Fruit fly (Drosophila melanogaster) whole organism, embryonic: ENCODE data around the gene CG17359.
A peak's percentile ranks its signal among the peaks of the same experiment; 100 is the strongest.

Source experiments
- BtbVII ChIP-seq: fragments of 200-800 bp; sonication (Bioruptor generic); optimal IDR thresholded peaks from 3 replicates; lab custom pipeline; 2017; ENCODE audit warnings: missing biosample characterization, mild to moderate bottlenecking, missing genetic modification characterization
- Bteb2 ChIP-seq: fragments of 200-800 bp; sonication (Bioruptor generic); optimal IDR thresholded peaks from 2 replicates; lab custom pipeline; 2016; ENCODE audit warnings: missing biosample characterization, missing genetic modification characterization
- CG11723 ChIP-seq: fragments of 200-800 bp; sonication (Bioruptor generic); optimal IDR thresholded peaks from 2 replicates; lab custom pipeline; 2017; ENCODE audit warnings: missing biosample characterization, mild to moderate bottlenecking, missing genetic modification characterization
- CG12236 ChIP-seq: fragments of 200-800 bp; sonication (Bioruptor generic); optimal IDR thresholded peaks from 2 replicates; lab custom pipeline; 2016; ENCODE audit warnings: missing biosample characterization, missing genetic modification characterization
- CG1233 ChIP-seq: fragments of 200-800 bp; sonication (Bioruptor generic); optimal IDR thresholded peaks from 4 replicates; lab custom pipeline; 2018; ENCODE audit warnings: missing biosample characterization, mild to moderate bottlenecking, missing genetic modification characterization
- CG13287 ChIP-seq: fragments of 200-800 bp; sonication (Bioruptor generic); IDR thresholded peaks from 2 replicates; pipeline ENCODE4 v1.3.6; 2022; ENCODE audit warnings: missing biosample characterization, missing genetic modification characterization; ENCODE audit not compliant: partially characterized antibody
- CG13296 ChIP-seq: fragments of 200-800 bp; sonication (Bioruptor generic); optimal IDR thresholded peaks from 3 replicates; lab custom pipeline; 2018; ENCODE audit warnings: missing biosample characterization, mild to moderate bottlenecking, missing genetic modification characterization
- CG13424 ChIP-seq: fragments of 200-800 bp; sonication (Bioruptor generic); optimal IDR thresholded peaks from 2 replicates; lab custom pipeline; 2019; ENCODE audit warnings: missing biosample characterization, mild to moderate bottlenecking, missing genetic modification characterization, moderate library complexity
- CG14710 ChIP-seq: fragments of 200-800 bp; sonication (Bioruptor generic); optimal IDR thresholded peaks from 3 replicates; lab custom pipeline; 2019; ENCODE audit warnings: missing biosample characterization, mild to moderate bottlenecking, missing genetic modification characterization, moderate library complexity
- CG14860 ChIP-seq: fragments of 200-800 bp; sonication (Bioruptor generic); IDR thresholded peaks from 3 replicates; pipeline ENCODE4 v1.3.6; 2022; ENCODE audit warnings: missing biosample characterization, missing genetic modification characterization; ENCODE audit not compliant: partially characterized antibody
- CG1647 ChIP-seq: fragments of 200-800 bp; sonication (Bioruptor generic); optimal IDR thresholded peaks from 3 replicates; lab custom pipeline; 2016; ENCODE audit warnings: missing biosample characterization, missing genetic modification characterization
- CG18262 ChIP-seq: fragments of 200-800 bp; optimal IDR thresholded peaks from 3 replicates; lab custom pipeline; 2019; ENCODE audit warnings: missing biosample characterization, mild to moderate bottlenecking, missing genetic modification characterization, moderate library complexity
- CG18476 ChIP-seq: fragments of 200-800 bp; sonication (Bioruptor generic); optimal IDR thresholded peaks from 2 replicates; lab custom pipeline; 2016; ENCODE audit warnings: missing biosample characterization, mild to moderate bottlenecking, missing genetic modification characterization
- CG2712 ChIP-seq: fragments of 200-800 bp; optimal IDR thresholded peaks from 3 replicates; lab custom pipeline; 2019; ENCODE audit warnings: missing biosample characterization, mild to moderate bottlenecking, missing genetic modification characterization, moderate library complexity
- CG31224 ChIP-seq: fragments of 200-800 bp; sonication (Bioruptor generic); IDR thresholded peaks from 2 replicates; pipeline ENCODE4 v1.3.6; 2022; ENCODE audit warnings: missing biosample characterization, missing genetic modification characterization
- CG31365 ChIP-seq: fragments of 200-800 bp; sonication (Bioruptor generic); optimal IDR thresholded peaks from 2 replicates; lab custom pipeline; 2018; ENCODE audit warnings: missing biosample characterization, mild to moderate bottlenecking, missing genetic modification characterization
- CG31388 ChIP-seq: fragments of 200-800 bp; sonication (Bioruptor generic); optimal IDR thresholded peaks from 2 replicates; lab custom pipeline; 2016; ENCODE audit warnings: missing biosample characterization, missing genetic modification characterization
- CG42726 ChIP-seq: fragments of 200-800 bp; sonication (Bioruptor generic); IDR thresholded peaks from 2 replicates; pipeline ENCODE4 v1.3.6; 2022; ENCODE audit warnings: missing biosample characterization, missing genetic modification characterization; ENCODE audit not compliant: partially characterized antibody
- CG5180 ChIP-seq: fragments of 200-800 bp; sonication (Bioruptor generic); optimal IDR thresholded peaks from 3 replicates; lab custom pipeline; 2017; ENCODE audit warnings: missing biosample characterization, missing genetic modification characterization, mild to moderate bottlenecking, moderate library complexity, missing genetic modification reagents
- CG7556 ChIP-seq: fragments of 200-800 bp; sonication (Bioruptor generic); optimal IDR thresholded peaks from 2 replicates; lab custom pipeline; 2017; ENCODE audit warnings: missing biosample characterization, mild to moderate bottlenecking, missing genetic modification characterization
- D19A ChIP-seq: fragments of 200-800 bp; optimal IDR thresholded peaks from 3 replicates; lab custom pipeline; 2019; ENCODE audit warnings: missing biosample characterization, mild to moderate bottlenecking, missing genetic modification characterization, moderate library complexity
- Dip3 ChIP-seq: fragments of 200-800 bp; sonication (Bioruptor generic); optimal IDR thresholded peaks from 3 replicates; lab custom pipeline; 2016; ENCODE audit warnings: missing biosample characterization, missing genetic modification characterization
- E2f1 ChIP-seq: fragments of 200-800 bp; sonication (Bioruptor generic); IDR thresholded peaks from 2 replicates; pipeline ENCODE4 v1.3.6; 2022; ENCODE audit warnings: missing biosample characterization, missing genetic modification characterization
- Gsc ChIP-seq: fragments of 200-800 bp; sonication (Bioruptor generic); IDR thresholded peaks from 2 replicates; pipeline ENCODE4 v1.3.6; 2022; ENCODE audit warnings: missing biosample characterization, missing genetic modification characterization
- Gug ChIP-seq: fragments of 200-800 bp; sonication (Bioruptor generic); IDR thresholded peaks from 4 replicates; pipeline ENCODE4 v1.3.6; 2022; ENCODE audit warnings: missing biosample characterization, missing genetic modification characterization
- Mad ChIP-seq: fragments of 200-800 bp; sonication (Bioruptor generic); optimal IDR thresholded peaks from 2 replicates; lab custom pipeline; 2016; ENCODE audit warnings: missing biosample characterization, missing genetic modification characterization
- Mes4 ChIP-seq: fragments of 200-800 bp; sonication (Bioruptor generic); optimal IDR thresholded peaks from 2 replicates; lab custom pipeline; 2016; ENCODE audit warnings: missing biosample characterization, missing genetic modification characterization
- Myb ChIP-seq: fragments of 200-800 bp; sonication (Bioruptor generic); optimal IDR thresholded peaks from 2 replicates; lab custom pipeline; 2016; ENCODE audit warnings: missing biosample characterization, missing genetic modification characterization
- Opbp ChIP-seq: fragments of 200-800 bp; sonication (Bioruptor generic); IDR thresholded peaks from 3 replicates; pipeline ENCODE4 v1.3.6; 2022; ENCODE audit warnings: missing biosample characterization, missing genetic modification characterization; ENCODE audit not compliant: partially characterized antibody
- Ptx1 ChIP-seq: fragments of 200-800 bp; sonication (Bioruptor generic); IDR thresholded peaks from 2 replicates; pipeline ENCODE4 v1.3.6; 2022; ENCODE audit warnings: missing biosample characterization, missing genetic modification characterization
- Side ChIP-seq: fragments of 200-800 bp; sonication (Bioruptor generic); optimal IDR thresholded peaks from 2 replicates; lab custom pipeline; 2016; ENCODE audit warnings: missing biosample characterization, missing genetic modification characterization
- Sin3A ChIP-seq: fragments of >200 bp; optimal IDR thresholded peaks from 2 replicates; lab custom pipeline; 2018
- Sry-δ ChIP-seq: fragments of 200-800 bp; sonication (Bioruptor generic); optimal IDR thresholded peaks from 2 replicates; lab custom pipeline; 2016; ENCODE audit warnings: missing biosample characterization, missing genetic modification characterization
- bbx ChIP-seq: fragments of 200-800 bp; sonication (Bioruptor generic); IDR thresholded peaks from 2 replicates; pipeline ENCODE4 v1.3.6; 2022; ENCODE audit warnings: missing biosample characterization, missing genetic modification characterization; ENCODE audit not compliant: partially characterized antibody
- bcd ChIP-seq: fragments of 200-800 bp; sonication (Bioruptor generic); optimal IDR thresholded peaks from 2 replicates; lab custom pipeline; 2017; ENCODE audit warnings: missing biosample characterization, mild to moderate bottlenecking, missing genetic modification characterization
- btn ChIP-seq: fragments of 200-800 bp; sonication (Bioruptor generic); optimal IDR thresholded peaks from 2 replicates; lab custom pipeline; 2016; ENCODE audit warnings: missing biosample characterization, missing genetic modification characterization
- croc ChIP-seq: fragments of 200-800 bp; sonication (Bioruptor generic); conservative IDR thresholded peaks from 3 replicates; pipeline ENCODE4 v1.3.6; 2022; ENCODE audit warnings: missing biosample characterization, missing genetic modification characterization
- ewg ChIP-seq: fragments of 200-800 bp; sonication (Bioruptor generic); optimal IDR thresholded peaks from 3 replicates; lab custom pipeline; 2017; ENCODE audit warnings: mild to moderate bottlenecking, missing biosample characterization, missing genetic modification reagents, missing genetic modification characterization
- gce ChIP-seq: fragments of 200-800 bp; sonication (Bioruptor generic); IDR thresholded peaks from 3 replicates; pipeline ENCODE4 v1.3.6; 2022; ENCODE audit warnings: missing biosample characterization, missing genetic modification characterization
- her ChIP-seq: fragments of 200-800 bp; sonication (Bioruptor generic); optimal IDR thresholded peaks from 2 replicates; lab custom pipeline; 2016; ENCODE audit warnings: missing biosample characterization, missing genetic modification characterization
- kay ChIP-seq: fragments of 200-800 bp; sonication (Bioruptor generic); optimal IDR thresholded peaks from 2 replicates; lab custom pipeline; 2016; ENCODE audit warnings: missing biosample characterization, missing genetic modification characterization
- lbe ChIP-seq: fragments of 200-800 bp; sonication (Bioruptor generic); optimal IDR thresholded peaks from 2 replicates; lab custom pipeline; 2016; ENCODE audit warnings: missing biosample characterization, mild to moderate bottlenecking, missing genetic modification characterization
- mam ChIP-seq: fragments of 200-800 bp; sonication (Bioruptor generic); optimal IDR thresholded peaks from 3 replicates; lab custom pipeline; 2016; ENCODE audit warnings: missing biosample characterization, missing genetic modification characterization
- pb ChIP-seq: fragments of 200-800 bp; sonication (Bioruptor generic); optimal IDR thresholded peaks from 3 replicates; lab custom pipeline; 2016; ENCODE audit warnings: missing biosample characterization, missing genetic modification characterization
- pros ChIP-seq: fragments of 200-800 bp; sonication (Bioruptor generic); optimal IDR thresholded peaks from 3 replicates; lab custom pipeline; 2019; ENCODE audit warnings: missing biosample characterization, mild to moderate bottlenecking, missing genetic modification characterization, moderate library complexity
- repo ChIP-seq: fragments of 200-800 bp; sonication (Bioruptor generic); optimal IDR thresholded peaks from 2 replicates; lab custom pipeline; 2016; ENCODE audit warnings: missing biosample characterization, missing genetic modification characterization
- sens ChIP-seq: fragments of 200-800 bp; sonication (Bioruptor generic); peaks from one replicate; lab custom pipeline; 2016; ENCODE audit warnings: missing biosample characterization, missing genetic modification characterization
- tna ChIP-seq: fragments of 200-800 bp; sonication (Bioruptor generic); IDR thresholded peaks from 2 replicates; pipeline ENCODE4 v1.3.6; 2022; ENCODE audit warnings: missing biosample characterization, missing genetic modification characterization; ENCODE audit not compliant: partially characterized antibody
- usp ChIP-seq: fragments of >200 bp; optimal IDR thresholded peaks from 2 replicates; lab custom pipeline; 2017; ENCODE audit warnings: missing biosample characterization, missing genetic modification characterization

The CG17359 gene

DNA sequence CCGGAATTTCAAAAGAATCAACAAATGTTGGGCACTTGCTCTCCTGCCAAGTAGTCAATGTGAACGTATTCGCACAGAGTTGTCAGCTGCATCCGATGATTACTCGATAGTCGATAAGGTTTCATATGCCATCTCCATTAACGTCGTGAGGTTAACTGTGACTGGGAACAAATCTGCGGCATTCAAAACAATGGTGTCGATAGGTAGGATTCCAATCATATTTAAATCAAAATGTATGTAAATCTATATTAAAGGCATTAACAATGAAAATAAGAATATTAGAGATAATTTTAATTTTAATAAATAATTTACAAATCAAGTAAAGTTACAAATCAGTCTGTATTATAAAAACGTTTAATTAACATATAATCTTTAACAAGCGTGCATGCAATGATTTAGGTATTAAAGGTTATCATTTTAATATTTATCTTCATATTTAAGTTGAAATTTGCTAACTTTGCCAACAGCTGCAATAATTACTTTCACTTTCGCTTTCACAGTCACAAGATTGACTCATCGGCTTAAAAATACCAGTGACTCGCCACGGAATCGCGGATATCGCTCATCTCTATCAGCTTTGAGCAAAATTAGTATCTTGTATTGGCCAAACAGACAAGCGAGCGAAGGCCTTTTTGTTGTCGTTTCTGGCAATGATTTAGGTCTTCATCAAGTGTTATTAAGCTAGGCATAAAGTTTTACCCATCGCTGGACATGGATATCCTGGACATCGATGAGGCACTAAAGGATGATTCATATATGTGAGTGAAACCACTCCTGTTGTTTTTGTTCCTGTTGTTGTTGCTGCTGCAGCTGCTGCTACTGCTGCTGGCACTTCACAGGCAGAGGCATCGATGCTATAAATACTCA, 34.2 kb downstream of the CG17359 start, which contains the start of the genes Meics, Nxf3 and ssp2:
TSS of gene Meics (minus strand) at position 68 of the 867 bp plus-strand sequence.
TSS of gene Nxf3 (plus strand) at position 569 of the 867 bp plus-strand sequence.
TSS of gene ssp2 (plus strand) at position 569 of the 867 bp plus-strand sequence.
- TF ChIP-seq CG11723 (no peak), Ptx1 (GFP tag; lab: Robert Waterston, UW) (peak; percentile 48), Sin3A (lab: Kevin White, UChicago) (peak; percentile 13), CG7556 (peak; percentile 7), bbx (GFP tag; lab: Robert Waterston, UW) (peak; percentile 78), usp (GFP tag; lab: Kevin White, UChicago) (no peak), CG13287 (GFP tag; lab: Robert Waterston, UW) (peak; percentile 59), CG18262 (tag; lab: Kevin White, UChicago) (peak; percentile 50), pb (no peak), Gsc (GFP tag; lab: Robert Waterston, UW) (no peak), Myb (GFP tag; lab: Kevin White, UChicago) (peak; percentile 13), Side (GFP tag; lab: Kevin White, UChicago) (no peak), CG12236 (GFP tag; lab: Kevin White, UChicago) (no peak), gce (GFP tag; lab: Robert Waterston, UW) (no peak), pros (GFP tag; lab: Kevin White, UChicago) (no peak), ewg (GFP tag; lab: Kevin White, UChicago) (no peak), CG14710 (tag; lab: Kevin White, UChicago) (peak; percentile 88), CG18476 (GFP tag; lab: Kevin White, UChicago) (no peak), CG14860 (GFP tag; lab: Robert Waterston, UW) (peak; percentile 49; the same call in 2 of the 3 replicates), lbe (GFP tag; lab: Kevin White, UChicago) (no peak), Sry-δ (GFP tag; lab: Kevin White, UChicago) (peak; percentile 87), BtbVII (GFP tag; lab: Kevin White, UChicago) (no peak), her (GFP tag; lab: Kevin White, UChicago) (no peak), Bteb2 (no peak), croc (no peak), CG1233 (peak; percentile 2), bcd (GFP tag; lab: Kevin White, UChicago) (no peak), repo (GFP tag; lab: Kevin White, UChicago) (no peak), sens (GFP tag; lab: Kevin White, UChicago) (peak; percentile 77), CG13424 (tag; lab: Kevin White, UChicago) (peak; percentile 16), Mad (GFP tag; lab: Kevin White, UChicago) (no peak), CG31365 (no peak), CG31388 (no peak), CG31224 (GFP tag; lab: Robert Waterston, UW) (no peak; the same call in 1 of the 2 replicates), tna (GFP tag; lab: Robert Waterston, UW) (peak; percentile 25; the same call in 1 of the 2 replicates), btn (GFP tag; lab: Kevin White, UChicago) (no peak), CG13296 (no peak), CG42726 (GFP tag; lab: Robert Waterston, UW) (peak; percentile 69), Mes4 (no peak), Opbp (GFP tag; lab: Robert Waterston, UW) (peak; percentile 85), D19A (tag; lab: Kevin White, UChicago) (no peak), Dip3 (GFP tag; lab: Kevin White, UChicago) (peak; percentile 10), CG1647 (GFP tag; lab: Kevin White, UChicago) (no peak), CG2712 (tag; lab: Kevin White, UChicago) (peak; percentile 30), mam (peak; percentile 55), kay (GFP tag; lab: Kevin White, UChicago) (peak; percentile 16), E2f1 (GFP tag; lab: Robert Waterston, UW) (no peak), CG5180 (no peak), Gug (GFP tag; lab: Robert Waterston, UW) (no peak; the same call in 2 of the 4 replicates)
